Fruit fly (Drosophila melanogaster) Kc167 (cell line): ENCODE measurements around the gene CG9109.

ENCODE experiments used
- Myc ChIP-seq: fragments of >200 bp; optimal IDR thresholded peaks from 2 replicates; lab custom pipeline; 2017; ENCODE audit warnings: missing external identifiers
- h ChIP-seq: fragments of >200 bp; optimal IDR thresholded peaks from 3 replicates; lab custom pipeline; 2018; ENCODE audit warnings: missing external identifiers
- insv ChIP-seq: fragments of >200 bp; optimal IDR thresholded peaks from 3 replicates; lab custom pipeline; 2018; ENCODE audit warnings: missing external identifiers
- psq ChIP-seq: fragments of >200 bp; optimal IDR thresholded peaks from 2 replicates; lab custom pipeline; 2017; ENCODE audit warnings: missing external identifiers

DNA sequence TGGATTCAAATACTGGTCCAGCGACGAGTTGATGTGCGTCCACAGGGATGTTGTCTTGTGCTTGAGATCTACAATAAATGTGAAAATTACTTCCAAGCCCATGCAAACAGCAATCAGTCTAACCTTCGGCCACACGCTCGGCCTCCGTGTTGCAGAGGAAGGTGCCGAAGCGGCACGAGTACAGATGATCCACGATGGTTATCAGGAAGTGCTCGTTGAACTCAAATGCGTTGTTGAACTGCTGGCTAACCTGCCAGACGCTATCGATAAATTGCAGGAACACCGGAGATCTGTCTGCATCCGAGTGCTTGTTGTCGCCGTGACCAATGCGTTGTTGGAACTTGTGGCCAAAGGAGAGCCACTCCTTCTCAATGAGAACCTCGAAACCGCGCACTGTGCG is 932 bp upstream of the CG9109 start:
- TF ChIP-seq h (lab: Kevin White, UChicago): no peak
- TF ChIP-seq psq: no peak
- TF ChIP-seq insv: no peak
- no peak for TF ChIP-seq Myc
